Worm (Caenorhabditis elegans) whole organism, early embryonic: ENCODE results near the gene C02B10.4.
A peak's percentile ranks its signal among the peaks of the same experiment; 100 is the strongest.

Experiments
- B0310.2 ChIP-seq: sonication (generic microtip); optimal IDR thresholded peaks from 2 replicates; lab custom pipeline; 2016; ENCODE audit warnings: mild to moderate bottlenecking, missing genetic modification characterization, missing compliant biosample characterization
- F13C5.2 ChIP-seq: sonication (generic microtip); optimal IDR thresholded peaks from 2 replicates; lab custom pipeline; 2017; ENCODE audit warnings: mild to moderate bottlenecking, missing genetic modification characterization, inconsistent platforms, missing compliant biosample characterization
- aly-1 ChIP-seq: sonication (generic microtip); optimal IDR thresholded peaks from 2 replicates; lab custom pipeline; 2016; ENCODE audit warnings: missing genetic modification characterization, missing compliant biosample characterization
- ama-1 ChIP-seq: fragments of 150-350 bp; optimal IDR thresholded peaks from 2 replicates; lab custom pipeline; 2014
- ceh-13 ChIP-seq: fragments of 200-800 bp; sonication (Bioruptor generic); optimal IDR thresholded peaks from 2 replicates; lab custom pipeline; 2018; ENCODE audit warnings: mild to moderate bottlenecking, missing genetic modification characterization, missing compliant biosample characterization
- ceh-36 ChIP-seq: sonication (generic microtip); optimal IDR thresholded peaks from 2 replicates; lab custom pipeline; 2016; ENCODE audit warnings: missing genetic modification characterization, inconsistent platforms, missing compliant biosample characterization
- ets-7 ChIP-seq: sonication (generic microtip); optimal IDR thresholded peaks from 2 replicates; lab custom pipeline; 2016; ENCODE audit warnings: missing genotype, missing genetic modification characterization, missing compliant biosample characterization
- flt-1 ChIP-seq: fragments of 200-800 bp; sonication (Bioruptor generic); IDR thresholded peaks from 2 replicates; pipeline ENCODE4 v1.3.6; 2022; ENCODE audit warnings: missing genetic modification characterization, missing compliant biosample characterization
- hmbx-1 ChIP-seq: sonication (generic microtip); optimal IDR thresholded peaks from 2 replicates; lab custom pipeline; 2016; ENCODE audit warnings: mild to moderate bottlenecking, missing genetic modification characterization, missing compliant biosample characterization
- hmg-4 ChIP-seq: fragments of 200-800 bp; sonication (Bioruptor generic); optimal IDR thresholded peaks from 2 replicates; lab custom pipeline; 2018; ENCODE audit warnings: mild to moderate bottlenecking, missing genetic modification characterization, missing compliant biosample characterization
- hnd-1 ChIP-seq: sonication (generic microtip); optimal IDR thresholded peaks from 2 replicates; lab custom pipeline; 2016; ENCODE audit warnings: missing genetic modification characterization, missing compliant biosample characterization
- pes-1 ChIP-seq: fragments of 200-800 bp; sonication (Bioruptor generic); IDR thresholded peaks from 2 replicates; pipeline ENCODE4 v1.3.6; 2022; ENCODE audit warnings: missing genetic modification reagents, missing genetic modification characterization, missing compliant biosample characterization
- scrt-1 ChIP-seq: fragments of 200-800 bp; sonication (Bioruptor generic); IDR thresholded peaks from 2 replicates; pipeline ENCODE4 v1.3.6; 2022; ENCODE audit warnings: missing genetic modification characterization, missing compliant biosample characterization
- sea-1 ChIP-seq: fragments of 200-800 bp; sonication (Bioruptor generic); conservative IDR thresholded peaks from 2 replicates; pipeline ENCODE4 v1.3.6; 2022; ENCODE audit warnings: missing genetic modification characterization, missing compliant biosample characterization
- tbx-11 ChIP-seq: fragments of 200-800 bp; sonication (Bioruptor generic); IDR thresholded peaks from 2 replicates; pipeline ENCODE4 v1.3.6; 2022; ENCODE audit warnings: missing genetic modification characterization, missing compliant biosample characterization
- tbx-37 ChIP-seq: fragments of 200-800 bp; sonication (Bioruptor generic); conservative IDR thresholded peaks from 2 replicates; pipeline ENCODE4 v1.3.6; 2022; ENCODE audit warnings: missing genetic modification reagents, missing genetic modification characterization, missing compliant biosample characterization
- tra-4 ChIP-seq: sonication (generic microtip); optimal IDR thresholded peaks from 2 replicates; lab custom pipeline; 2017; ENCODE audit warnings: missing genetic modification characterization, missing compliant biosample characterization

The C02B10.4 gene

ce11 chrIV:5121995-5122394 lies 30.6 kb downstream of the C02B10.4 start, which contains the start of gene tkr-3:
TSS of gene tkr-3 (minus strand) at chrIV:5122095.
- TF ChIP-seq scrt-1, result no peak
- no peak for TF ChIP-seq flt-1 (GFP tag; lab: Robert Waterston, UW)
- no peak for TF ChIP-seq hmg-4 (GFP tag; lab: Kevin White, UChicago)
- TF ChIP-seq ama-1 (lab: Kevin White, UChicago), result no peak
- no peak for TF ChIP-seq ceh-13
- TF ChIP-seq aly-1 (tag; lab: Kevin White, UChicago), result no peak
- no peak for TF ChIP-seq hmbx-1 (tag; lab: Kevin White, UChicago)
- no peak for TF ChIP-seq ets-7
- no peak for TF ChIP-seq F13C5.2 (tag; lab: Kevin White, UChicago)
- no peak for TF ChIP-seq ceh-36 (tag; lab: Kevin White, UChicago)
- no peak for TF ChIP-seq tbx-11 (GFP tag; lab: Robert Waterston, UW)
- TF ChIP-seq tra-4 (tag; lab: Kevin White, UChicago), result no peak
- TF ChIP-seq hnd-1, result no peak

DNA sequence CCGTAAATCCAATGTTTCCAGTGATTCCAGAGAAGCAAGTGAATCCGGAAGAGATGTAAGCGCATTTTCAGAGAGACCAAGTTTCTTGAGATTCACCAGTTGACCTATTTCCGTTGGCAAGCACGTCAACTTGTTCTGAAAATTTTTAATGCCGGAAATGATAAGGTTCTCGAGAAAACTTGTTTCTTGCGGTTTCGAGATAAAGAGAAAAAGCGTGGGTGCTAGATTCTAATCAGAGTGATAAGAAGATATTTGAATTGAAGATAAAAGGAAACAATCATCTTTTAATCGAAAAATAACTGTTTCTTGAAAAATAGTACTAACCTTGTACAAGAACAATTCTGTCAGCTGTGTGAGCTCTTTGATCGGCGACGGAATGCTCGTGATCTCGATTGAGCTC lies 40.4 kb downstream of the C02B10.4 start:
- TF ChIP-seq sea-1 (GFP tag; lab: Robert Waterston, UW) (no peak), ama-1 (lab: Kevin White, UChicago) (no peak)

DNA sequence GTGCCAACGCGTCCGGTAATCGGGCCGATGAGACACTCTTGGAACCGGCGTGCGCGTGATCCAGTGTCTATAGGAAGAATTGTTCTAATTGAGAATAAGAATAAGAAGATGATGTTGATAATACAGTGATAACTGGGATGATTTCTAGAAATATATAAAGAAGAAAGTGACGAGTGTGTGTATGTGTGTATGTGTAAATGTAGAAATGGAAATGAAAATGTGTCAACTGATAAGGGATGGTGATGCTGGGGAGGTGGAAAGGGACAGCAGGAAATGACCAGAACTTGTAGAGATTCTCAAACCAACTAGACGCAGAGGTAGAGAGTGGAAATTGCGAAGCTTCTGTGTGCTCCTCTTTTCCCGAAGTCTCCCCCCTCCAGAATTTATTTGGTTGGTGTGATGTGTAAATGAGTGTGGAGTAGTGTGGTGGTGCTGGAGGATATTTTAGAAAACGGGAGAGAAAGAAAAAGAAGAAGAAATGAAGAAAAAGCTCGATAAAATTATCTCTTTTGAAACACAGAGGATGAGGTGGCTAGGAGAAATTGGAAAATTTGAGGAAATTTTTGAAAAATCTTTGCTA lies 42.5 kb downstream of the C02B10.4 start:
- TF ChIP-seq hmg-4 (GFP tag; lab: Kevin White, UChicago), result no peak
- no peak for TF ChIP-seq sea-1 (GFP tag; lab: Robert Waterston, UW)
- no peak for TF ChIP-seq ceh-36 (tag; lab: Kevin White, UChicago)
- no peak for TF ChIP-seq pes-1
- no peak for TF ChIP-seq tbx-11 (GFP tag; lab: Robert Waterston, UW)
- no peak for TF ChIP-seq tra-4 (tag; lab: Kevin White, UChicago)
- no peak for TF ChIP-seq ets-7
- no peak for TF ChIP-seq ama-1 (lab: Kevin White, UChicago)
- no peak for TF ChIP-seq aly-1 (tag; lab: Kevin White, UChicago)
- TF ChIP-seq tbx-37, result no peak
- TF ChIP-seq scrt-1, result no peak
- TF ChIP-seq hmbx-1 (tag; lab: Kevin White, UChicago), result no peak
- no peak for TF ChIP-seq hnd-1
- TF ChIP-seq flt-1 (GFP tag; lab: Robert Waterston, UW), result no peak
- TF ChIP-seq F13C5.2 (tag; lab: Kevin White, UChicago), result no peak
- no peak for TF ChIP-seq ceh-13
- TF ChIP-seq B0310.2 (tag; lab: Kevin White, UChicago), result no peak

- TF ChIP-seq ama-1 (lab: Kevin White, UChicago) (no peak), scrt-1 (no peak), hmbx-1 (tag; lab: Kevin White, UChicago) (no peak), pes-1 (no peak), hnd-1 (no peak), flt-1 (GFP tag; lab: Robert Waterston, UW) (no peak), sea-1 (GFP tag; lab: Robert Waterston, UW) (no peak), tra-4 (tag; lab: Kevin White, UChicago) (no peak), hmg-4 (GFP tag; lab: Kevin White, UChicago) (no peak), tbx-37 (no peak), ceh-36 (tag; lab: Kevin White, UChicago) (no peak)
These were observed 43.4 kb downstream of the C02B10.4 start for ce11 chrIV:5134798-5135197.

DNA sequence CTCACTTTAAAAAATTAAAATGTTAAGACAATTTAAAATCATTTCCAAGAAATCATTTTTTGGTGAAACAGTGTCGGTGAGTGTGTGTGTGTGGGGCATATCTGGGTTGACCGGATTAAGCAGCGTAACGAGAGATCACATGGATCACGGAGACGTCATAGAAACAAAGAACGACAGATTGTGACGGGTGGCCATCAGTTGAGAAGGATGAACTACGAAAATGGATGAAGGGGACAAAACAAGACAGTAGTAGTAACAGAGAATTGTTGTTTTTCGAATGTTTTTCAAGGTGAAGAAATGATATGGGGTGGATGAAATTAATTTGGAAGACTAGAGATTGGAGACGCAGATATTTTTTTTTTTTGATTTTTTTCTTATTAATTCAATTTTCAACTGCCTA lies 45.1 kb downstream of the C02B10.4 start:
- TF ChIP-seq ceh-36 (tag; lab: Kevin White, UChicago) (peak; percentile 25), tbx-37 (no peak)

ce11 chrIV:5137809-5138208 lies 46.4 kb downstream of the C02B10.4 start:
- TF ChIP-seq tbx-11 (GFP tag; lab: Robert Waterston, UW) (no peak), ama-1 (lab: Kevin White, UChicago) (no peak), tbx-37 (no peak), flt-1 (GFP tag; lab: Robert Waterston, UW) (no peak), hmbx-1 (tag; lab: Kevin White, UChicago) (no peak), ceh-36 (tag; lab: Kevin White, UChicago) (no peak), hmg-4 (GFP tag; lab: Kevin White, UChicago) (no peak), pes-1 (no peak), hnd-1 (no peak), F13C5.2 (tag; lab: Kevin White, UChicago) (no peak), ets-7 (no peak), tra-4 (tag; lab: Kevin White, UChicago) (no peak), B0310.2 (tag; lab: Kevin White, UChicago) (no peak)

- TF ChIP-seq flt-1 (GFP tag; lab: Robert Waterston, UW) (no peak), tbx-11 (GFP tag; lab: Robert Waterston, UW) (no peak), ceh-13 (no peak), B0310.2 (tag; lab: Kevin White, UChicago) (no peak), F13C5.2 (tag; lab: Kevin White, UChicago) (no peak), aly-1 (tag; lab: Kevin White, UChicago) (no peak), pes-1 (no peak), tra-4 (tag; lab: Kevin White, UChicago) (no peak), ets-7 (no peak), tbx-37 (no peak), hnd-1 (no peak), sea-1 (GFP tag; lab: Robert Waterston, UW) (no peak), hmbx-1 (tag; lab: Kevin White, UChicago) (no peak), scrt-1 (no peak), ama-1 (lab: Kevin White, UChicago) (no peak), ceh-36 (tag; lab: Kevin White, UChicago) (no peak), hmg-4 (GFP tag; lab: Kevin White, UChicago) (no peak)
These were observed 47.8 kb downstream of the C02B10.4 start for ce11 chrIV:5139189-5139588.

DNA sequence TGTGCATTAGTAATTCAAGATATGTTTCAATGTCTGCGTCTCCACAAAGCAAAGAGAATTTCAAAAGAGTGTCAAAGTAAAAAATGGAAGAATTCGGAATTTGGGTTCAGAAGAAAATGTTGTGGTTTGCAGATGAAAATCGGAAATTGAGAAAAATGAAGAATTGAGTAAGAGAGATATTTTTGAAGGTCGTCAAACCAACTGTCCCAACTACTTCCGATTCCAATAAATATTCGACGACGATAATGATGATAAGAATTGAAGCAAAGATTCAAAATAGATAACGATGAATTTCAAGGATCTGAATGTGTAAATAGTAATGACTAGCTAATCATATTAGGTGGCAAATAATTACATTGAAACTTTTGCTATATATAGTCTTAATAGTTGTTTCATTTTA lies 48.6 kb downstream of the C02B10.4 start:
- TF ChIP-seq tbx-11 (GFP tag; lab: Robert Waterston, UW) (no peak), flt-1 (GFP tag; lab: Robert Waterston, UW) (no peak), hmbx-1 (tag; lab: Kevin White, UChicago) (no peak), aly-1 (tag; lab: Kevin White, UChicago) (no peak), hnd-1 (no peak), ets-7 (no peak), hmg-4 (GFP tag; lab: Kevin White, UChicago) (no peak)
